Worm (Caenorhabditis elegans): ENCODE results near the gene hyls-1.

ce11 chrV:7279090-7279489 is 41.9 kb downstream of the hyls-1 start, which contains the start of gene C13A2.4:
- TF ChIP-seq unc-55 (GFP tag; optimal IDR thresholded peaks at IDR 0.05): no peak
- TF ChIP-seq hlh-30 (tag; optimal IDR thresholded peaks at IDR 0.05; ENCODE audit: insufficient read depth): no peak
